Fruit fly (Drosophila melanogaster) ovary, adult (tissue): ENCODE results near the gene CG13116.

Experiments used
- CG17801 ChIP-seq: fragments of 200-800 bp; optimal IDR thresholded peaks from 2 replicates; lab custom pipeline; 2019; ENCODE audit warnings: missing biosample characterization, mild to moderate bottlenecking, missing genetic modification characterization, moderate library complexity; ENCODE audit not compliant: partially characterized antibody

CG13116 gene

DNA sequence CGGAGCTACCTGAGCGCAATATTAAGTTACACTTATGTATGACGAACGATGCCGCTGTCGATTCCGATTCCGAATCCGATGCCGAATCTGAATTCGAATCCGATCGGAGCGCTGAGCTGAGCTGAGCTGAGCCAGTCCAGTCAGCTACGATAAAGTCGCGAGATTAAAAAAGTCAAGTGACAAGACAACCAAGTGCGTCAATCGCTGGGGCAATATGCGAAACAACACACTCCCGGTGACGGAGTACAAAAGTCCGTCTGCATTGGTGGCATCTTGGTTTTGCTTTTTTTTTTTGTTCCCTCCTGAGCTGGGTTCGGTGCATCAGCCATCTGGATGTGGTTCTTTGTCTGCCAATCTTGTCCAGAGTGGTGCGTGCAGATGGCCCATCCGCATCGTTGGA is 50.0 kb downstream of the CG13116 start:
- no peak for TF ChIP-seq CG17801 (GFP tag; lab: Kevin White, UChicago)
